Worm (Caenorhabditis elegans): ENCODE data around the gene T04A8.7.
A peak's percentile ranks its signal among the peaks of the same experiment; 100 is the strongest.

The T04A8.7 gene

ce11 chrIII:4649811-4650544 lies 45.2 kb upstream of the T04A8.7 start, which contains the start of gene ppm-2:
ppm-2 (plus strand) TSS chrIII:4650494.
- no peak for TF ChIP-seq drap-1 (GFP tag; optimal IDR thresholded peaks at IDR 0.05)
- no peak for TF ChIP-seq nhr-12 (tag; optimal IDR thresholded peaks at IDR 0.05)
- no peak for TF ChIP-seq sptf-1 (tag; optimal IDR thresholded peaks at IDR 0.05)
- no peak for TF ChIP-seq sem-2 (GFP tag; optimal IDR thresholded peaks at IDR 0.05)
- no peak for TF ChIP-seq cnd-1 (tag; optimal IDR thresholded peaks at IDR 0.05)
- no peak for TF ChIP-seq elt-3 (tag; optimal IDR thresholded peaks at IDR 0.05)
- TF ChIP-seq ceh-83 (GFP tag; optimal IDR thresholded peaks at IDR 0.05): no peak
- no peak for TF ChIP-seq ham-2 (GFP tag; optimal IDR thresholded peaks at IDR 0.05)
- no peak for TF ChIP-seq lin-32 (GFP tag; optimal IDR thresholded peaks at IDR 0.05)
- no peak for TF ChIP-seq unc-120 (tag; optimal IDR thresholded peaks at IDR 0.05; ENCODE audit: poor library complexity, severe bottlenecking)

ce11 chrIII:4653374-4653773 lies 41.8 kb upstream of the T04A8.7 start:
- TF ChIP-seq ceh-43 (GFP tag; optimal IDR thresholded peaks at IDR 0.05): no peak

DNA sequence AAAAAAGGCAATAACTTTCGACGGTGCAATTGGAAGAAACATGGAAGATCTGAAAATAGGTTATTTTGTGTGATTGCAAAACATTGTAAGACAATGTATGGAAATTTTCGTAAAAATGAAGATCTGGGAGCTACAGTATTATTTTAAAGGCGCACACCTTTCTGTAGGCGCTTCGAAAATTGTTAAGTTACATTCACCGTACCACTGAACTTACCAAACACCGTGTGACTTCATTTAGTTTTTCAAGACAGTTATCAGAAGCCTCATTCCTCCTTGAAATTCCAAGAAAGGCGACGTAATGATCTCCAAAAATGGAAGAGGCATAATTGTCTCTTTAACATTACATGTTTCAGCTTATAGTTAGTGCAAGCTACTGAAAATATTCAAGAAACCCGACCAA lies 41.2 kb upstream of the T04A8.7 start:
- TF ChIP-seq ztf-11 (tag; optimal IDR thresholded peaks at IDR 0.05) (no peak), flh-1 (GFP tag; optimal IDR thresholded peaks at IDR 0.05) (no peak), sptf-1 (tag; optimal IDR thresholded peaks at IDR 0.05) (no peak), cnd-1 (tag; optimal IDR thresholded peaks at IDR 0.05) (no peak), nhr-2 (tag; optimal IDR thresholded peaks at IDR 0.05) (no peak), elt-3 (tag; optimal IDR thresholded peaks at IDR 0.05) (no peak), tbx-8 (GFP tag; optimal IDR thresholded peaks at IDR 0.05) (no peak), elt-1 (tag; optimal IDR thresholded peaks at IDR 0.05; ENCODE audit: borderline replicate concordance, insufficient read depth) (no peak)

ce11 chrIII:4655402-4655801 lies 39.8 kb upstream of the T04A8.7 start, which contains the start of gene T23F11.2:
T23F11.2 (minus strand) TSS chrIII:4655502.
- no peak for TF ChIP-seq nhr-12 (tag; optimal IDR thresholded peaks at IDR 0.05)
- TF ChIP-seq nhr-237 (tag; optimal IDR thresholded peaks at IDR 0.05): no peak
- no peak for TF ChIP-seq cnd-1 (tag; optimal IDR thresholded peaks at IDR 0.05)
- no peak for TF ChIP-seq hlh-1 (tag; optimal IDR thresholded peaks at IDR 0.05)
- TF ChIP-seq flh-1 (GFP tag; optimal IDR thresholded peaks at IDR 0.05): no peak
- no peak for TF ChIP-seq ces-1 (GFP tag; optimal IDR thresholded peaks at IDR 0.05)
- TF ChIP-seq nhr-76 (tag; optimal IDR thresholded peaks at IDR 0.05): no peak
- TF ChIP-seq sem-2 (GFP tag; optimal IDR thresholded peaks at IDR 0.05): no peak

- TF ChIP-seq pha-4 (tag; optimal IDR thresholded peaks at IDR 0.05) (no peak), ces-1 (GFP tag; optimal IDR thresholded peaks at IDR 0.05) (peak; percentile 70)
Measured at ce11 chrIII:4656415-4656814, 38.7 kb upstream of the T04A8.7 start.

- TF ChIP-seq mep-1 (tag; optimal IDR thresholded peaks at IDR 0.05) (no peak), ces-1 (GFP tag; optimal IDR thresholded peaks at IDR 0.05) (peak; percentile 75), ceh-39 (tag; optimal IDR thresholded peaks at IDR 0.05) (no peak)
Measured at ce11 chrIII:4657386-4657785, 37.8 kb upstream of the T04A8.7 start.

ce11 chrIII:4658384-4658844 lies 36.7 kb upstream of the T04A8.7 start, which contains the start of gene cdka-1:
cdka-1 (plus strand) TSS chrIII:4658794.
- TF ChIP-seq lin-32 (GFP tag; optimal IDR thresholded peaks at IDR 0.05) (no peak), ces-1 (GFP tag; optimal IDR thresholded peaks at IDR 0.05) (peak; percentile 16), hlh-1 (tag; optimal IDR thresholded peaks at IDR 0.05) (no peak), nhr-12 (tag; optimal IDR thresholded peaks at IDR 0.05) (no peak), M03D4.4 (tag; optimal IDR thresholded peaks at IDR 0.05) (no peak), lin-13 (tag; optimal IDR thresholded peaks at IDR 0.05) (no peak), nhr-28 (tag; optimal IDR thresholded peaks at IDR 0.05) (no peak)

Measured in whole organism, mixed stage, embryonic.